Fruit fly (Drosophila melanogaster): ENCODE results near the gene Lkb1.

Lkb1 gene

dm6 chr3R:13709839-13710238 lies 33.5 kb downstream of the Lkb1 start, which contains the start of gene Argp:
Argp (minus strand) TSS chr3R:13709939.
- no peak for TF ChIP-seq CG17801 (GFP tag; optimal IDR thresholded peaks at IDR 0.05; ENCODE audit: partially characterized antibody)

DNA sequence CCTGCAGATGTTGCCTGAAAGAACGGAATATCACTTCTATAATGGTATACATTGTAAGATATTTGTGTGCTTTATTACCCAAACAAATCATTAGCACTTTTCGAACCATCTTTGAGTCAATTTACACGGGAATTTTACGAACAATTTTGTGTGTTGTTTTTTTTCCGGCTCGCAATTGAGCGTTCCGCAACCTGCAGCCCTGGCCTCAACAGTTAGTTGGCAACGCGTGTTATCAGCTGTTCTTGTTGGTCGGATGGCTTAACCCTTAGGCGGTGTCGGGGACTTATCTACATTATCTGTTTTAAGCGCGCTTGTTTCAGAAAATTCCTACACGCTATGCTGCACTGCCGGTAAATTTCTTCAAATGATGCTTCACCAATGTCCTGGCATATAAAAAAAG lies 34.3 kb downstream of the Lkb1 start:
- TF ChIP-seq CG17801 (GFP tag; optimal IDR thresholded peaks at IDR 0.05; ENCODE audit: partially characterized antibody) = peak; percentile 34

- no peak for TF ChIP-seq CG17801 (GFP tag; optimal IDR thresholded peaks at IDR 0.05; ENCODE audit: partially characterized antibody)
Observed at dm6 chr3R:13711735-13712134, 35.4 kb downstream of the Lkb1 start, which contains the start of the genes primo-1 and primo-2. primo-1 (minus strand) TSS chr3R:13711835. primo-2 (minus strand) TSS chr3R:13711835.

- no peak for TF ChIP-seq CG17801 (GFP tag; optimal IDR thresholded peaks at IDR 0.05; ENCODE audit: partially characterized antibody)
Observed at dm6 chr3R:13713541-13713940, 37.2 kb downstream of the Lkb1 start.

- TF ChIP-seq CG17801 (GFP tag; optimal IDR thresholded peaks at IDR 0.05; ENCODE audit: partially characterized antibody) = no peak
Observed at dm6 chr3R:13713984-13714532, 37.7 kb downstream of the Lkb1 start.

dm6 chr3R:13715012-13715673 lies 38.8 kb downstream of the Lkb1 start, which contains the start of gene kmr:
kmr (plus strand) TSS chr3R:13715207.
- peak; percentile 71 for TF ChIP-seq CG17801 (GFP tag; optimal IDR thresholded peaks at IDR 0.05; ENCODE audit: partially characterized antibody)

- no peak for TF ChIP-seq CG17801 (GFP tag; optimal IDR thresholded peaks at IDR 0.05; ENCODE audit: partially characterized antibody)
Observed at dm6 chr3R:13715674-13716454, 39.5 kb downstream of the Lkb1 start.

DNA sequence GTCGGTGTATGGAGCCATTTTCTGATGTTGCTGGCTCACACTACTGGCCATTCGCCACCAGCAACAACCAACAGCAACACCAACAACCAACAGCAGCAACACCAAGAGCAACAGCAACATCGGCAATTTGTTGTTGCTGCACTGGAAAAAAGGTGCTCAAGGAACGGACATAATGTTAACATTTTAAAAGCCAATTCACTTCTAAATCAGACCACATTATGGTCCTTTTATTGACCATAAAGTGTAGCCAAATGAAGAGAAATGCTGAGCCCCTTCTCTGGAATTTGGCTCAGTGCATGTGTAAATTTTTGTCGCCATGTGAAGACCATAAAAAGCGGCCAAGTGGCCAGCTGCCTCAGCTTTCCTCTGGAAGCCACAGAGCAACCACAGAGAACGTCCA lies 40.5 kb downstream of the Lkb1 start:
- no peak for TF ChIP-seq CG17801 (GFP tag; optimal IDR thresholded peaks at IDR 0.05; ENCODE audit: partially characterized antibody)

- no peak for TF ChIP-seq CG17801 (GFP tag; optimal IDR thresholded peaks at IDR 0.05; ENCODE audit: partially characterized antibody)
Observed at dm6 chr3R:13718076-13718475, 41.7 kb downstream of the Lkb1 start, which contains the start of gene Ubc87F. Ubc87F (minus strand) TSS chr3R:13718176.

DNA sequence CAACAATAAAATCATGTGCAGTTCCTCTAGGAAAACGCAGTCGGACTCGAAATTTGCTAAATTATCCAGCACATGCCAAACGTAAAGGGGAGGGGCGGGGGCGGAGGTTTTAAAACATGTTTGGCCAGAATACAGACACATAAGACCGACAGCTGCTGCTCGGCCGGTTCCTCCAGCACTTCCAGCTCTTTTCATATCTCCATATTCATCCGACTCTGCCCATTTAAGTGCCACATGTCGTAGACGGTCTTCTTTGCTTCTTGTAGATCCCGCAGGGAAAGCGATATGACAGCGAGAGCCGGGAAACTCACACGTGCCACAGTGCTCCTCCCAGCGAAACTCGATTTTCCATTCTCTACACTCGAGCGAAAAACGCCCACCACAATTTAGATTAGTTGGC lies 42.7 kb downstream of the Lkb1 start:
- no peak for TF ChIP-seq CG17801 (GFP tag; optimal IDR thresholded peaks at IDR 0.05; ENCODE audit: partially characterized antibody)

DNA sequence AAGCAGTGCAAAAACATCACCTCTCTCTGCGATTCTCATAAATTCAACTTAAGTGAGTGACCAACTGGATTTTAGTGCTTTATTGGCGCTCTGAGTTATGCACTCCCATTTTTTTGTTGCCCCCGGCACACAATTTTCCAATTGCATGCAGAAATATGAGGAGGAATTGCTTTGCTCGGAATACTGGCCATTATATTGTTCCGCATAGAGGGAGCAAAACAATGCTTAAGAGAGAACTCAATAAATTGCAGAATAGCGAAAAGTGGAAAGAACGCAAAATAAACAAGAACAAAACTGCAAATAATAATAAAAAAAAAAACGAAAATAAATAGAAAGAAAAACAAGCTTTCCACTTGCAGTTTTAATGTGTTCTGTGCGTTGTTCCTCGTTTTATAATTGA lies 44.4 kb downstream of the Lkb1 start:
- peak; percentile 30 for TF ChIP-seq CG17801 (GFP tag; optimal IDR thresholded peaks at IDR 0.05; ENCODE audit: partially characterized antibody)

dm6 chr3R:13721998-13722397 lies 45.6 kb downstream of the Lkb1 start:
- no peak for TF ChIP-seq CG17801 (GFP tag; optimal IDR thresholded peaks at IDR 0.05; ENCODE audit: partially characterized antibody)

dm6 chr3R:13722451-13722850 lies 46.1 kb downstream of the Lkb1 start:
- TF ChIP-seq CG17801 (GFP tag; optimal IDR thresholded peaks at IDR 0.05; ENCODE audit: partially characterized antibody) = peak; percentile 92

dm6 chr3R:13724029-13724638 lies 47.8 kb downstream of the Lkb1 start:
- no peak for TF ChIP-seq CG17801 (GFP tag; optimal IDR thresholded peaks at IDR 0.05; ENCODE audit: partially characterized antibody)

- no peak for TF ChIP-seq CG17801 (GFP tag; optimal IDR thresholded peaks at IDR 0.05; ENCODE audit: partially characterized antibody)
Observed at dm6 chr3R:13726795-13727194, 50.4 kb downstream of the Lkb1 start.

All from ovary, adult (tissue).